Worm (Caenorhabditis elegans): ENCODE data around the gene rilp-1.

Gene rilp-1

DNA sequence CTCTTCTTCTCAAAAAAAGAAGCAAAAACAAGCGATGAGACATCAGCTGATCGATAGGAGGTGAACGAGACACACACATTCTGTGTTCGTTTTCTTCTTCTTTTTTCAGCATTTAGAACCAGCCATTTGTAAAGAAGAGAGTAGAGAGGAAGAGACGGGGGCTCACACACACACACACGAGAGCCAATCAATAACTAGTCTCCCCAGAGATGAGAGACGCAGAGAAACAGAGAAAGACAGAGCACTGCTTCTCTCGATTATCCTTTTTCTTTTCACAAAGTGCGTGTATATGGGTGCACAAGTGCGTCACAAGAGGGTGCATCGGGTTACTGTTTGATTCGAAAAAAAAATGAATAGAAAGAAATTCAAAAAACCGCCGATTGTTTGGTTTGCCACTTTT, 41.4 kb downstream of the rilp-1 start (continued):
- 0 out of 2 replicates have a peak, but pooled peaks have one; percentile 18 for TF ChIP-seq lin-38 (GFP tag; IDR thresholded peaks at IDR 0.05)
- TF ChIP-seq mxl-2 (GFP tag; conservative IDR thresholded peaks at IDR 0.05) = no peak
- TF ChIP-seq cey-2 (tag; optimal IDR thresholded peaks at IDR 0.05; ENCODE audit: borderline replicate concordance, insufficient read depth) = no peak
- TF ChIP-seq pha-4 (GFP tag; IDR thresholded peaks at IDR 0.05) = peak; percentile 52
- no peak for TF ChIP-seq pha-4 (tag; optimal IDR thresholded peaks at IDR 0.05)
- peak; percentile 33 for TF ChIP-seq nhr-48 (tag; optimal IDR thresholded peaks at IDR 0.05)
- peak; percentile 72 for TF ChIP-seq egl-43 (GFP tag; IDR thresholded peaks at IDR 0.05)
- TF ChIP-seq mes-2 (tag; optimal IDR thresholded peaks at IDR 0.05; ENCODE audit: poor library complexity, severe bottlenecking) = peak; percentile 20
- peak; percentile 73 for TF ChIP-seq hlh-30 (tag; optimal IDR thresholded peaks at IDR 0.05; ENCODE audit: insufficient read depth)
- TF ChIP-seq F44E2.7 (GFP tag; IDR thresholded peaks at IDR 0.05) = no peak
- peak; percentile 32 for TF ChIP-seq nhr-11 (tag; optimal IDR thresholded peaks at IDR 0.05)
- TF ChIP-seq nhr-42 (GFP tag; IDR thresholded peaks at IDR 0.05) = no peak
- peak in 1 of 2 experiments; percentile 56 for TF ChIP-seq mdl-1 (tag; optimal IDR thresholded peaks at IDR 0.05)
- peak; percentile 43 for TF ChIP-seq F37D6.2 (tag; optimal IDR thresholded peaks at IDR 0.05)
- peak; percentile 60 to 81 for TF ChIP-seq lsy-2 (tag; optimal IDR thresholded peaks at IDR 0.05)
- TF ChIP-seq nhr-111 (GFP tag; optimal IDR thresholded peaks at IDR 0.05) = no peak
- no peak for TF ChIP-seq nhr-6 (tag; optimal IDR thresholded peaks at IDR 0.05)
- no peak for TF ChIP-seq unc-39 (tag; optimal IDR thresholded peaks at IDR 0.05)
- peak; percentile 43 for TF ChIP-seq ces-1 (GFP tag; optimal IDR thresholded peaks at IDR 0.05)
- TF ChIP-seq aha-1 (tag) = peak; percentile 94
- no peak for TF ChIP-seq Y75B8A.6 (GFP tag; IDR thresholded peaks at IDR 0.05)

DNA sequence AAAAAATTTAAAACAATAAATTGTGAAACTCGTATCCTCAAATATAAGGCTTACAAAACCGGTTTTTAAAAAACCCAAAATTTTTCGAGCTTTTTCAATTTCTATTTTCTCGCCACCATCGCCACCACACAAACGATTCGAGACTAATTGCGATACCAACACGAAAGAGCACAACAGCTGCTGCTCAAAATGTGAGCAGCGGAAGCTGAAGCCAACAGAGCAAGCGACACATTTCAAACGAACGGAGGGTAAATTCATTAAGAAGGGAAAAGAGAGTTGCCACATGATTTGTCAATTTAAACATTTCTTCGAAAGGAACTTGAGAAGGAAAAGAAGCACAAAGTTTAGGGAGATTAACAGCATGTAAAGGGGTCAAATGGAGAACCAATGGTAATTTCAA, 43.1 kb downstream of the rilp-1 start:
- TF ChIP-seq unc-62 (GFP tag; optimal IDR thresholded peaks at IDR 0.05 in 1 of 2) (peak in 1 of 2 experiments; percentile 94), unc-62 (tag; optimal IDR thresholded peaks at IDR 0.05) (no peak), dmd-6 (GFP tag; IDR thresholded peaks at IDR 0.05) (no peak)

DNA sequence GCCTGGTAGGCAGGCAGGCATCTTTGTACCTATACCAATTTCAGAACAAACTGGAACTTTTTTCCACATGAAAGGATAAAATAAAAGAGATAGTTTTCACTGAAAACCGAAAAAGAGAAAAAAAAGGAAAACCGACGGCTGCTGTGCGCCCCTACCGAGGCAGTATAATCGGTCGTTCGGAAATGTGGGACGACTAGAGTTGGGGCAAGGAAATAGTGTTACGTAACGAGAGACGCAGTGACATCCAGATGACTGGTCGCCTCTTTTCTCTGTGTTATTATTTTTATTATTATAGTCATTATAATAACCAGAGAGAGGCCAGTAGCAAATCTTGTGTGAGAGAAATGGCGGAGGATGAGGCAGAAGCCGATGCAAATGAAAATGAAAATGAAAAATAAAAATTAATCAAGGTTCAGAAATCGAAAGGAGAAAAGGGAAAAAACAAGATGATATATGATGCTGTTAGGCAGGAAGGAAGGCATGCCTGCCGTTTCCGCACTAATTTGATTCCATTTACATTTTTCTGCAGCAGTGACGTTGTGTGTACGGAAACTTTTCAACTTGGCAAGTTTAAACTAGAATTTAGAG, 45.5 kb downstream of the rilp-1 start:
- TF ChIP-seq ceh-82 (tag; optimal IDR thresholded peaks at IDR 0.05) (no peak), ztf-7 (tag; optimal IDR thresholded peaks at IDR 0.05) (no peak), mep-1 (tag; optimal IDR thresholded peaks at IDR 0.05) (peak; percentile 17), rbr-2 (tag; optimal IDR thresholded peaks at IDR 0.05) (peak; percentile 31), Y105C5A.15 (GFP tag; IDR thresholded peaks at IDR 0.05) (no peak), lin-13 (GFP tag; optimal IDR thresholded peaks at IDR 0.05) (no peak), F37D6.2 (tag; optimal IDR thresholded peaks at IDR 0.05) (no peak), nhr-42 (GFP tag; IDR thresholded peaks at IDR 0.05) (no peak), aha-1 (tag) (peak; percentile 48), hlh-30 (tag; optimal IDR thresholded peaks at IDR 0.05; ENCODE audit: insufficient read depth) (no peak), ZK546.5 (tag; optimal IDR thresholded peaks at IDR 0.05) (no peak), unc-62 (GFP tag; optimal IDR thresholded peaks at IDR 0.05 in 1 of 2) (peak in 1 of 2 experiments; percentile 8), unc-62 (tag; optimal IDR thresholded peaks at IDR 0.05) (no peak), F44E2.7 (GFP tag; IDR thresholded peaks at IDR 0.05) (no peak)

DNA sequence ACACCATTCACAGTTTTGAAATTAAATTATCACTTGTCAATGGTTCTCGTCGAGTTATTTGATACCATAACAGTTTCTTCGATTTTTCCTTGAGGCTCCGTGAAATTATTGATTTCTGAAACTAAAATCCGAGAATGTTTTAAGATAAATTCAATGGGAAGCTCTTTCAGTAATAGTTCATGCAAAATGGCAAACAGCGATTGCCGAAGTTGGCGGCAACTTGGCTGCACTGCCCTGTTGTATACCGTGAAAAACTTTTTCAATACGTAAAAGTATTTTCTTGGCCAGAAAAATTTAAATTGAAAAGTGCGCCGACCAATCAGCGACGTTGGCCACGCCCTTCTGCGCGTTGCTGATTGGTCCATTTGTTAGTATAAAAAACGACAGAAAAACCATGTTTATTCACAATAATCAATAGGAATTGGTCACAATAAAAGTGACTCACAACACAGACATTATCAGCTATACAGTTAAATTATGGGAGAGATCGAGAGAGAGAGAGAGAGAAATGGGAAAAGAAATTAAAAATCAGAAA, 47.0 kb downstream of the rilp-1 start:
- no peak for TF ChIP-seq nhr-11 (tag; optimal IDR thresholded peaks at IDR 0.05)
- TF ChIP-seq aly-2 (tag; optimal IDR thresholded peaks at IDR 0.05) = no peak
- peak; percentile 91 for TF ChIP-seq aha-1 (tag)
- TF ChIP-seq dve-1 (tag; optimal IDR thresholded peaks at IDR 0.05; ENCODE audit: insufficient read depth) = peak; percentile 0
- no peak for TF ChIP-seq unc-39 (tag; optimal IDR thresholded peaks at IDR 0.05)
- TF ChIP-seq F49E8.2 (tag; optimal IDR thresholded peaks at IDR 0.05; ENCODE audit: borderline replicate concordance) = no peak
- no peak for TF ChIP-seq R02D3.7 (tag; optimal IDR thresholded peaks at IDR 0.05)
- TF ChIP-seq cey-2 (tag; optimal IDR thresholded peaks at IDR 0.05; ENCODE audit: borderline replicate concordance, insufficient read depth) = no peak
- TF ChIP-seq zip-11 (GFP tag; IDR thresholded peaks at IDR 0.05) = no peak
